Fruit fly (Drosophila melanogaster) whole organism, embryonic: ENCODE data around the gene CLS.

ENCODE experiments used
- Awh ChIP-seq: fragments of 200-800 bp; sonication (Bioruptor generic); IDR thresholded peaks from 2 replicates; pipeline ENCODE4, ENCODE4 v1.3.6; 2022; ENCODE audit warnings: missing biosample characterization, missing genetic modification characterization
- Bdp1 ChIP-seq: fragments of 200-800 bp; sonication (Bioruptor generic); optimal IDR thresholded peaks from 3 replicates; lab custom pipeline; 2016; ENCODE audit warnings: missing biosample characterization, missing genetic modification characterization
- CG11456 ChIP-seq: fragments of 200-800 bp; sonication (Bioruptor generic); IDR thresholded peaks from 3 replicates; pipeline ENCODE4 v1.3.6; 2022; ENCODE audit warnings: missing biosample characterization, missing genetic modification characterization
- CG12744 ChIP-seq: fragments of 200-800 bp; sonication (Bioruptor generic); optimal IDR thresholded peaks from 2 replicates; lab custom pipeline; 2016; ENCODE audit warnings: missing biosample characterization, missing genetic modification characterization
- CG12769 ChIP-seq: fragments of 200-800 bp; sonication (Bioruptor generic); optimal IDR thresholded peaks from 2 replicates; lab custom pipeline; 2019; ENCODE audit warnings: missing biosample characterization, mild to moderate bottlenecking, missing genetic modification characterization, moderate library complexity
- CG14441 ChIP-seq: fragments of 200-800 bp; sonication (Bioruptor generic); IDR thresholded peaks from 2 replicates; pipeline ENCODE4 v1.3.6; 2022; ENCODE audit warnings: missing biosample characterization, missing genetic modification characterization
- CG15696 ChIP-seq: fragments of 200-800 bp; sonication (Bioruptor generic); optimal IDR thresholded peaks from 2 replicates; lab custom pipeline; 2019; ENCODE audit warnings: missing biosample characterization, mild to moderate bottlenecking, missing genetic modification characterization, moderate library complexity
- CG1647 ChIP-seq: fragments of 200-800 bp; sonication (Bioruptor generic); optimal IDR thresholded peaks from 3 replicates; lab custom pipeline; 2016; ENCODE audit warnings: missing biosample characterization, missing genetic modification characterization
- CG17612 ChIP-seq: fragments of 200-800 bp; sonication (Bioruptor generic); IDR thresholded peaks from 2 replicates; pipeline ENCODE4 v1.3.6; 2022; ENCODE audit warnings: missing biosample characterization, missing genetic modification characterization
- CG2202 ChIP-seq: fragments of 200-800 bp; sonication (Bioruptor generic); optimal IDR thresholded peaks from 2 replicates; lab custom pipeline; 2018; ENCODE audit warnings: missing biosample characterization, mild to moderate bottlenecking, missing genetic modification characterization
- CG43689 ChIP-seq: fragments of 200-800 bp; sonication (Bioruptor generic); IDR thresholded peaks from 2 replicates; pipeline ENCODE4 v1.3.6; 2022; ENCODE audit warnings: missing biosample characterization, missing genetic modification characterization
- CG6175 ChIP-seq: fragments of 200-800 bp; sonication (Bioruptor generic); IDR thresholded peaks from 3 replicates; pipeline ENCODE4 v1.3.6; 2022; ENCODE audit warnings: missing biosample characterization, missing genetic modification characterization
- CG6654 ChIP-seq: fragments of 200-800 bp; sonication (Bioruptor generic); optimal IDR thresholded peaks from 2 replicates; lab custom pipeline; 2017; ENCODE audit warnings: missing biosample characterization, mild to moderate bottlenecking, missing genetic modification characterization
- CG6854 ChIP-seq: fragments of 200-800 bp; sonication (Bioruptor generic); optimal IDR thresholded peaks from 3 replicates; lab custom pipeline; 2017; ENCODE audit warnings: missing biosample characterization, mild to moderate bottlenecking, missing genetic modification characterization
- CG9817 ChIP-seq: fragments of 200-800 bp; sonication (Bioruptor generic); optimal IDR thresholded peaks from 2 replicates; lab custom pipeline; 2018; ENCODE audit warnings: missing biosample characterization, mild to moderate bottlenecking, missing genetic modification characterization, moderate library complexity
- Hr78 ChIP-seq, 2 experiments: fragments of 200-800 bp in 1 of 2; fragments of >200 bp in 1 of 2; sonication (Bioruptor generic) in 1 of 2; optimal IDR thresholded peaks; 2 replicates each; lab custom pipeline; 2017 to 2019; ENCODE audit warnings: missing biosample characterization in 2 of 2, missing genetic modification characterization in 2 of 2, mild to moderate bottlenecking in 1 of 2, moderate library complexity in 1 of 2
- Lhr ChIP-seq: fragments of 200-800 bp; sonication (Bioruptor generic); optimal IDR thresholded peaks from 3 replicates; lab custom pipeline; 2017; ENCODE audit warnings: mild to moderate bottlenecking, missing biosample characterization, missing genetic modification reagents, missing genetic modification characterization
- Myb ChIP-seq: fragments of 200-800 bp; sonication (Bioruptor generic); optimal IDR thresholded peaks from 2 replicates; lab custom pipeline; 2016; ENCODE audit warnings: missing biosample characterization, missing genetic modification characterization
- Stat92E ChIP-seq, 3 experiments: fragments of >200 bp in 2 of 3; fragments of 200-800 bp in 1 of 3; sonication (Bioruptor generic) in 1 of 3; optimal IDR thresholded peaks; 2 replicates each; lab custom pipeline; 2017 to 2019; ENCODE audit warnings: missing biosample characterization in 3 of 3, missing genetic modification characterization in 3 of 3, mild to moderate bottlenecking in 1 of 3, moderate library complexity in 1 of 3
- TFAM ChIP-seq: fragments of 200-800 bp; sonication (Bioruptor generic); optimal IDR thresholded peaks from 2 replicates; lab custom pipeline; 2017; ENCODE audit warnings: missing biosample characterization, missing genetic modification characterization, inconsistent platforms
- Taf1 ChIP-seq: fragments of 200-800 bp; sonication (Bioruptor generic); IDR thresholded peaks from 2 replicates; pipeline ENCODE4 v1.3.6; 2022; ENCODE audit warnings: missing biosample characterization, missing genetic modification characterization
- Tbp ChIP-seq: fragments of >200 bp; optimal IDR thresholded peaks from 2 replicates; lab custom pipeline; 2018; ENCODE audit warnings: missing biosample characterization, missing genetic modification characterization
- ab ChIP-seq: fragments of 200-800 bp; sonication (Bioruptor generic); optimal IDR thresholded peaks from 2 replicates; lab custom pipeline; 2016; ENCODE audit warnings: missing biosample characterization, missing genetic modification characterization
- abd-A ChIP-seq: fragments of 200-800 bp; sonication (Bioruptor generic); optimal IDR thresholded peaks from 3 replicates; lab custom pipeline; 2019; ENCODE audit warnings: missing biosample characterization, mild to moderate bottlenecking, missing genetic modification characterization, moderate library complexity
- aop ChIP-seq: fragments of 200-800 bp; sonication (Bioruptor generic); IDR thresholded peaks from 2 replicates; pipeline ENCODE4 v1.3.6; 2022; ENCODE audit warnings: missing biosample characterization, missing genetic modification characterization
- ara ChIP-seq: fragments of 200-800 bp; sonication (Bioruptor generic); IDR thresholded peaks from 2 replicates; pipeline ENCODE4 v1.3.6; 2022; ENCODE audit warnings: missing biosample characterization, missing genetic modification characterization
- ato ChIP-seq: fragments of 200-800 bp; sonication (Bioruptor generic); IDR thresholded peaks from 2 replicates; pipeline ENCODE4 v1.3.6; 2022; ENCODE audit warnings: missing biosample characterization, missing genetic modification characterization; ENCODE audit not compliant: partially characterized antibody
- bab2 ChIP-seq: fragments of 200-800 bp; sonication (Bioruptor generic); optimal IDR thresholded peaks from 2 replicates; lab custom pipeline; 2016; ENCODE audit warnings: missing biosample characterization, missing genetic modification characterization
- br ChIP-seq: fragments of >200 bp; optimal IDR thresholded peaks from 2 replicates; lab custom pipeline; 2017
- caup ChIP-seq: fragments of 200-800 bp; sonication (Bioruptor generic); optimal IDR thresholded peaks from 3 replicates; lab custom pipeline; 2017; ENCODE audit warnings: missing biosample characterization, mild to moderate bottlenecking, missing genetic modification characterization, moderate library complexity; ENCODE audit not compliant: severe bottlenecking
- chinmo ChIP-seq: fragments of 200-800 bp; sonication (Bioruptor generic); IDR thresholded peaks from 4 replicates; pipeline ENCODE4 v1.3.6; 2022; ENCODE audit warnings: missing biosample characterization, missing genetic modification characterization; ENCODE audit not compliant: partially characterized antibody
- disco-r ChIP-seq: fragments of 200-800 bp; sonication (Bioruptor generic); optimal IDR thresholded peaks from 2 replicates; lab custom pipeline; 2016; ENCODE audit warnings: missing biosample characterization, missing genetic modification characterization
- emc ChIP-seq: fragments of 200-800 bp; sonication (Bioruptor generic); optimal IDR thresholded peaks from 2 replicates; lab custom pipeline; 2016; ENCODE audit warnings: missing biosample characterization, missing genetic modification characterization
- gcm ChIP-seq: fragments of 200-800 bp; sonication (Bioruptor generic); optimal IDR thresholded peaks from 2 replicates; lab custom pipeline; 2019; ENCODE audit warnings: missing biosample characterization, mild to moderate bottlenecking, missing genetic modification characterization, moderate library complexity
- gt ChIP-seq: fragments of 200-800 bp; sonication (Bioruptor generic); IDR thresholded peaks from 2 replicates; pipeline ENCODE4 v1.3.6; 2022; ENCODE audit warnings: missing biosample characterization, missing genetic modification characterization
- lab ChIP-seq: fragments of 200-800 bp; sonication (Bioruptor generic); optimal IDR thresholded peaks from 3 replicates; lab custom pipeline; 2017; ENCODE audit warnings: missing biosample characterization, missing genetic modification characterization, mild to moderate bottlenecking, moderate library complexity, missing genetic modification reagents
- lbe ChIP-seq: fragments of 200-800 bp; sonication (Bioruptor generic); optimal IDR thresholded peaks from 2 replicates; lab custom pipeline; 2016; ENCODE audit warnings: missing biosample characterization, mild to moderate bottlenecking, missing genetic modification characterization
- mirr ChIP-seq: fragments of 200-800 bp; sonication (Bioruptor generic); optimal IDR thresholded peaks from 3 replicates; lab custom pipeline; 2018; ENCODE audit warnings: missing biosample characterization, mild to moderate bottlenecking, missing genetic modification characterization
- nerfin-2 ChIP-seq: fragments of 200-800 bp; sonication (Bioruptor generic); IDR thresholded peaks from 2 replicates; pipeline ENCODE4 v1.3.6; 2022; ENCODE audit warnings: missing biosample characterization, missing genetic modification characterization; ENCODE audit not compliant: partially characterized antibody
- oc ChIP-seq: fragments of 200-800 bp; sonication (Bioruptor generic); optimal IDR thresholded peaks from 2 replicates; lab custom pipeline; 2018; ENCODE audit warnings: missing biosample characterization, mild to moderate bottlenecking, missing genetic modification characterization, moderate library complexity
- org-1 ChIP-seq: fragments of 200-800 bp; sonication (Bioruptor generic); optimal IDR thresholded peaks from 2 replicates; lab custom pipeline; 2017; ENCODE audit warnings: missing biosample characterization, missing genetic modification characterization
- p53 ChIP-seq: fragments of 200-800 bp; sonication (Bioruptor generic); optimal IDR thresholded peaks from 2 replicates; lab custom pipeline; 2016; ENCODE audit warnings: missing biosample characterization, missing genetic modification characterization
- pb ChIP-seq: fragments of 200-800 bp; sonication (Bioruptor generic); optimal IDR thresholded peaks from 3 replicates; lab custom pipeline; 2016; ENCODE audit warnings: missing biosample characterization, missing genetic modification characterization
- salm ChIP-seq: fragments of 200-800 bp; sonication (Bioruptor generic); optimal IDR thresholded peaks from 2 replicates; lab custom pipeline; 2018; ENCODE audit warnings: missing biosample characterization, mild to moderate bottlenecking, missing genetic modification characterization
- sd ChIP-seq: fragments of 200-800 bp; sonication (Bioruptor generic); optimal IDR thresholded peaks from 3 replicates; lab custom pipeline; 2018; ENCODE audit warnings: missing biosample characterization, mild to moderate bottlenecking, missing genetic modification characterization, moderate library complexity
- sens ChIP-seq: fragments of 200-800 bp; sonication (Bioruptor generic); peaks from one replicate; lab custom pipeline; 2016; ENCODE audit warnings: missing biosample characterization, missing genetic modification characterization
- slou ChIP-seq: fragments of 200-800 bp; sonication (Bioruptor generic); optimal IDR thresholded peaks from 3 replicates; lab custom pipeline; 2016; ENCODE audit warnings: missing biosample characterization, missing genetic modification characterization
- sna ChIP-seq: fragments of 200-800 bp; sonication (Bioruptor generic); IDR thresholded peaks from 2 replicates; pipeline ENCODE4 v1.3.6; 2022; ENCODE audit warnings: missing biosample characterization, missing genetic modification characterization; ENCODE audit not compliant: partially characterized antibody
- so ChIP-seq: fragments of 200-800 bp; sonication (Bioruptor generic); IDR thresholded peaks from 3 replicates; pipeline ENCODE4 v1.3.6; 2022; ENCODE audit warnings: missing biosample characterization, missing genetic modification characterization
- tin ChIP-seq: fragments of 200-800 bp; sonication (Bioruptor generic); optimal IDR thresholded peaks from 3 replicates; lab custom pipeline; 2016; ENCODE audit warnings: missing biosample characterization, missing genetic modification characterization

The CLS gene

dm6 chr3R:25647577-25648257, 39.5 kb downstream of the CLS start (continued):
- TF ChIP-seq chinmo (GFP tag; lab: Robert Waterston, UW) (peak; percentile 99), CG12744 (GFP tag; lab: Kevin White, UChicago) (no peak), lbe (GFP tag; lab: Kevin White, UChicago) (no peak), p53 (no peak), ara (GFP tag; lab: Robert Waterston, UW) (peak; percentile 45; the same call in 1 of the 2 replicates), so (GFP tag; lab: Robert Waterston, UW) (peak; percentile 22; the same call in 1 of the 3 replicates), Myb (GFP tag; lab: Kevin White, UChicago) (peak; percentile 13), abd-A (tag; lab: Kevin White, UChicago) (peak; percentile 73), ato (peak; percentile 91; the same call in 1 of the 2 replicates), sna (peak; percentile 77), ab (GFP tag; lab: Kevin White, UChicago) (no peak), disco-r (no peak), CG43689 (no peak), aop (no peak), CG17612 (GFP tag; lab: Robert Waterston, UW) (no peak), sens (GFP tag; lab: Kevin White, UChicago) (peak; percentile 61), CG12769 (tag; lab: Kevin White, UChicago) (no peak), pb (GFP tag; lab: Kevin White, UChicago) (no peak), bab2 (GFP tag; lab: Kevin White, UChicago) (no peak), caup (GFP tag; lab: Kevin White, UChicago) (no peak), Hr78 (GFP tag; optimal IDR thresholded peaks at IDR 0.05; lab: Kevin White, UChicago) (no peak), CG9817 (tag; lab: Kevin White, UChicago) (no peak), Stat92E (GFP tag; optimal IDR thresholded peaks at IDR 0.05; lab: Kevin White, UChicago) (no peak), CG11456 (no peak), Tbp (GFP tag; lab: Kevin White, UChicago) (no peak), CG2202 (tag; lab: Kevin White, UChicago) (no peak), lab (no peak), slou (no peak), CG6854 (GFP tag; lab: Kevin White, UChicago) (no peak), sd (tag; lab: Kevin White, UChicago) (peak; percentile 5), nerfin-2 (peak; percentile 89), gcm (GFP tag; lab: Kevin White, UChicago) (peak; percentile 8), oc (peak; percentile 98), CG6175 (GFP tag; lab: Robert Waterston, UW) (no peak), Lhr (GFP tag; lab: Kevin White, UChicago) (peak; percentile 13), org-1 (no peak), CG1647 (no peak), mirr (GFP tag; lab: Kevin White, UChicago) (no peak), gt (GFP tag; lab: Robert Waterston, UW) (no peak), br (no peak), Taf1 (GFP tag; lab: Robert Waterston, UW) (no peak), salm (no peak), CG15696 (tag; lab: Kevin White, UChicago) (no peak), Awh (no peak), emc (GFP tag; lab: Kevin White, UChicago) (no peak), CG14441 (GFP tag; lab: Robert Waterston, UW) (no peak; the same call in 1 of the 2 replicates), Bdp1 (GFP tag; lab: Kevin White, UChicago) (no peak), CG6654 (no peak), TFAM (GFP tag; lab: Kevin White, UChicago) (no peak), tin (GFP tag; lab: Kevin White, UChicago) (no peak)
